Fruit fly (Drosophila melanogaster) whole organism, adult: ENCODE data around the gene Mipp1.

Experiments used
- CG11617 ChIP-seq: fragments of 200-800 bp; sonication (Bioruptor generic); optimal IDR thresholded peaks from 2 replicates; lab custom pipeline; 2017; ENCODE audit warnings: mild to moderate bottlenecking, missing biosample characterization, missing genetic modification reagents, missing genetic modification characterization
- CG12768 ChIP-seq: fragments of 200-800 bp; sonication (Bioruptor generic); optimal IDR thresholded peaks from 2 replicates; lab custom pipeline; 2017; ENCODE audit warnings: missing biosample characterization, missing genetic modification characterization, mild to moderate bottlenecking, moderate library complexity, missing genetic modification reagents
- CG14711 ChIP-seq: fragments of 200-800 bp; sonication (Bioruptor generic); optimal IDR thresholded peaks from 2 replicates; lab custom pipeline; 2018; ENCODE audit warnings: missing biosample characterization, mild to moderate bottlenecking, missing genetic modification characterization, moderate library complexity
- CG1620 ChIP-seq: fragments of 200-800 bp; sonication (Bioruptor generic); optimal IDR thresholded peaks from 2 replicates; lab custom pipeline; 2016; ENCODE audit warnings: missing biosample characterization, missing genetic modification characterization
- CG33017 ChIP-seq: fragments of 200-800 bp; sonication (Bioruptor generic); optimal IDR thresholded peaks from 2 replicates; lab custom pipeline; 2018; ENCODE audit warnings: missing biosample characterization, mild to moderate bottlenecking, missing genetic modification characterization, moderate library complexity
- CG5204 ChIP-seq: fragments of 200-800 bp; sonication (Bioruptor generic); optimal IDR thresholded peaks from 2 replicates; lab custom pipeline; 2016; ENCODE audit warnings: missing biosample characterization, missing genetic modification characterization
- CG7045 ChIP-seq: fragments of 200-800 bp; sonication (Bioruptor generic); optimal IDR thresholded peaks from 2 replicates; lab custom pipeline; 2017; ENCODE audit warnings: missing biosample characterization, mild to moderate bottlenecking, missing genetic modification characterization
- CG7101 ChIP-seq: fragments of 200-800 bp; sonication (Bioruptor generic); optimal IDR thresholded peaks from 2 replicates; lab custom pipeline; 2018; ENCODE audit warnings: missing biosample characterization, mild to moderate bottlenecking, missing genetic modification characterization, moderate library complexity
- Clk ChIP-seq: fragments of 200-800 bp; sonication (Bioruptor generic); optimal IDR thresholded peaks from 2 replicates; lab custom pipeline; 2017; ENCODE audit warnings: missing biosample characterization, missing genetic modification characterization
- Crg-1 ChIP-seq: fragments of 200-800 bp; sonication (Bioruptor generic); optimal IDR thresholded peaks from 2 replicates; lab custom pipeline; 2016; ENCODE audit warnings: missing biosample characterization, missing genetic modification characterization
- Hr96 ChIP-seq: fragments of 200-800 bp; sonication (Bioruptor generic); optimal IDR thresholded peaks from 2 replicates; lab custom pipeline; 2016; ENCODE audit warnings: missing biosample characterization, missing genetic modification characterization
- Mnt ChIP-seq: fragments of 200-800 bp; sonication (Bioruptor generic); optimal IDR thresholded peaks from 2 replicates; lab custom pipeline; 2016; ENCODE audit warnings: missing biosample characterization, mild to moderate bottlenecking, missing genetic modification characterization
- bab1 ChIP-seq: fragments of 200-800 bp; sonication (Bioruptor generic); optimal IDR thresholded peaks from 3 replicates; lab custom pipeline; 2019; ENCODE audit warnings: missing biosample characterization, mild to moderate bottlenecking, missing genetic modification characterization, moderate library complexity
- cic ChIP-seq: fragments of 200-800 bp; sonication (Bioruptor generic); optimal IDR thresholded peaks from 2 replicates; lab custom pipeline; 2017; ENCODE audit warnings: missing biosample characterization, mild to moderate bottlenecking, missing genetic modification characterization, moderate library complexity
- cnc ChIP-seq, 2 experiments: fragments of >200 bp; optimal IDR thresholded peaks; 2 replicates each; lab custom pipeline; 2017
- kay ChIP-seq: fragments of 200-800 bp; sonication (Bioruptor generic); peaks from one replicate; lab custom pipeline; 2016; ENCODE audit warnings: missing biosample characterization, missing genetic modification characterization, borderline replicate concordance
- ovo ChIP-seq: fragments of 200-800 bp; sonication (Bioruptor generic); optimal IDR thresholded peaks from 2 replicates; lab custom pipeline; 2016; ENCODE audit warnings: missing biosample characterization, missing genetic modification characterization
- pad ChIP-seq: fragments of 200-800 bp; sonication (Bioruptor generic); optimal IDR thresholded peaks from 3 replicates; lab custom pipeline; 2017; ENCODE audit warnings: missing biosample characterization, missing genetic modification characterization, mild to moderate bottlenecking, moderate library complexity, missing genetic modification reagents
- tj ChIP-seq: fragments of 200-800 bp; sonication (Bioruptor generic); optimal IDR thresholded peaks from 3 replicates; lab custom pipeline; 2017; ENCODE audit warnings: missing biosample characterization, mild to moderate bottlenecking, missing genetic modification characterization, moderate library complexity
- toe ChIP-seq: fragments of 200-800 bp; sonication (Bioruptor generic); optimal IDR thresholded peaks from 2 replicates; lab custom pipeline; 2016; ENCODE audit warnings: missing biosample characterization, missing genetic modification characterization

Gene Mipp1

dm6 chr3L:16571014-16571738 is 2.0 kb downstream of the Mipp1 start:
- peak; percentile 19 for TF ChIP-seq kay
- TF ChIP-seq CG33017 (tag; lab: Kevin White, UChicago), result no peak

dm6 chr3L:16569456-16569855 is 3.7 kb downstream of the Mipp1 start:
- no peak for TF ChIP-seq tj (GFP tag; lab: Kevin White, UChicago)
- no peak for TF ChIP-seq Clk (GFP tag; lab: Kevin White, UChicago)
- no peak for TF ChIP-seq CG14711 (tag; lab: Kevin White, UChicago)
- no peak for TF ChIP-seq CG11617 (GFP tag; lab: Kevin White, UChicago)
- no peak for TF ChIP-seq bab1 (GFP tag; lab: Kevin White, UChicago)
- no peak for TF ChIP-seq Mnt
- TF ChIP-seq toe (GFP tag; lab: Kevin White, UChicago), result no peak
- no peak for TF ChIP-seq ovo
- TF ChIP-seq cic, result no peak

- TF ChIP-seq CG33017 (tag; lab: Kevin White, UChicago) (no peak), CG12768 (GFP tag; lab: Kevin White, UChicago) (no peak), cic (no peak), toe (GFP tag; lab: Kevin White, UChicago) (no peak), Hr96 (GFP tag; lab: Kevin White, UChicago) (no peak), CG14711 (tag; lab: Kevin White, UChicago) (no peak), pad (GFP tag; lab: Kevin White, UChicago) (no peak), kay (no peak), bab1 (GFP tag; lab: Kevin White, UChicago) (no peak), Clk (GFP tag; lab: Kevin White, UChicago) (no peak), ovo (no peak)
Observed at dm6 chr3L:16567495-16567894, 5.6 kb downstream of the Mipp1 start.

- no peak for TF ChIP-seq Clk (GFP tag; lab: Kevin White, UChicago)
Observed at dm6 chr3L:16566700-16567221, 6.4 kb downstream of the Mipp1 start, which contains the start of gene UQCR-6.4L. UQCR-6.4L (plus strand) TSS chr3L:16566750.

- no peak for TF ChIP-seq cnc (optimal IDR thresholded peaks at IDR 0.05; lab: Kevin White, UChicago)
Observed at dm6 chr3L:16566093-16566492, 7.0 kb downstream of the Mipp1 start.

- TF ChIP-seq CG14711 (tag; lab: Kevin White, UChicago), result no peak
- no peak for TF ChIP-seq tj (GFP tag; lab: Kevin White, UChicago)
- no peak for TF ChIP-seq Crg-1
- TF ChIP-seq CG1620, result no peak
- TF ChIP-seq CG7101, result no peak
- TF ChIP-seq CG12768 (GFP tag; lab: Kevin White, UChicago), result no peak
- no peak for TF ChIP-seq kay
- no peak for TF ChIP-seq Mnt
- no peak for TF ChIP-seq Hr96 (GFP tag; lab: Kevin White, UChicago)
- no peak for TF ChIP-seq CG33017 (tag; lab: Kevin White, UChicago)
- TF ChIP-seq cnc (optimal IDR thresholded peaks at IDR 0.05; lab: Kevin White, UChicago), result no peak
- no peak for TF ChIP-seq CG5204
- TF ChIP-seq ovo, result no peak
- TF ChIP-seq CG11617 (GFP tag; lab: Kevin White, UChicago), result no peak
- TF ChIP-seq pad (GFP tag; lab: Kevin White, UChicago), result no peak
- TF ChIP-seq CG7045 (GFP tag; lab: Kevin White, UChicago), result no peak
- no peak for TF ChIP-seq cic
- TF ChIP-seq Clk (GFP tag; lab: Kevin White, UChicago), result no peak
- no peak for TF ChIP-seq bab1 (GFP tag; lab: Kevin White, UChicago)
Observed at dm6 chr3L:16563361-16563760, 9.8 kb downstream of the Mipp1 start.

- TF ChIP-seq ovo, result no peak
- no peak for TF ChIP-seq kay
- no peak for TF ChIP-seq Clk (GFP tag; lab: Kevin White, UChicago)
- no peak for TF ChIP-seq CG33017 (tag; lab: Kevin White, UChicago)
- no peak for TF ChIP-seq CG7045 (GFP tag; lab: Kevin White, UChicago)
- TF ChIP-seq Hr96 (GFP tag; lab: Kevin White, UChicago), result no peak
- TF ChIP-seq pad (GFP tag; lab: Kevin White, UChicago), result no peak
- no peak for TF ChIP-seq Crg-1
- no peak for TF ChIP-seq cic
- no peak for TF ChIP-seq cnc (optimal IDR thresholded peaks at IDR 0.05; lab: Kevin White, UChicago)
- no peak for TF ChIP-seq tj (GFP tag; lab: Kevin White, UChicago)
Observed at dm6 chr3L:16556523-16556922, 16.6 kb downstream of the Mipp1 start, which contains the start of gene CG4229. CG4229 (plus strand) TSS chr3L:16556823.

- TF ChIP-seq pad (GFP tag; lab: Kevin White, UChicago) (no peak), Mnt (no peak), CG14711 (tag; lab: Kevin White, UChicago) (no peak), CG7045 (GFP tag; lab: Kevin White, UChicago) (no peak), CG5204 (no peak), CG1620 (no peak), CG12768 (GFP tag; lab: Kevin White, UChicago) (no peak), Clk (GFP tag; lab: Kevin White, UChicago) (no peak)
Observed at dm6 chr3L:16546159-16546558, 27.0 kb downstream of the Mipp1 start.
